Fruit fly (Drosophila melanogaster) whole organism, embryonic: ENCODE measurements around the gene CG31886.

Experiments
- Atf3 ChIP-seq: fragments of 200-800 bp; sonication (Bioruptor generic); optimal IDR thresholded peaks from 3 replicates; lab custom pipeline; 2016; ENCODE audit warnings: missing biosample characterization, missing genetic modification characterization
- Bgb ChIP-seq: fragments of 200-800 bp; sonication (Bioruptor generic); IDR thresholded peaks from 2 replicates; pipeline ENCODE4 v1.3.6; 2022; ENCODE audit warnings: missing biosample characterization, missing genetic modification characterization; ENCODE audit not compliant: partially characterized antibody
- CG10462 ChIP-seq: fragments of 200-800 bp; sonication (Bioruptor generic); optimal IDR thresholded peaks from 2 replicates; lab custom pipeline; 2016; ENCODE audit warnings: missing biosample characterization, missing genetic modification characterization
- CG11723 ChIP-seq: fragments of 200-800 bp; sonication (Bioruptor generic); optimal IDR thresholded peaks from 2 replicates; lab custom pipeline; 2017; ENCODE audit warnings: missing biosample characterization, mild to moderate bottlenecking, missing genetic modification characterization
- CG12391 ChIP-seq: fragments of 200-800 bp; sonication (Bioruptor generic); optimal IDR thresholded peaks from 3 replicates; lab custom pipeline; 2018; ENCODE audit warnings: missing biosample characterization, mild to moderate bottlenecking, missing genetic modification characterization, moderate library complexity
- CG12659 ChIP-seq: fragments of 200-800 bp; sonication (Bioruptor generic); optimal IDR thresholded peaks from 3 replicates; lab custom pipeline; 2017; ENCODE audit warnings: mild to moderate bottlenecking, missing biosample characterization, missing genetic modification reagents, missing genetic modification characterization
- CG13624 ChIP-seq: fragments of 200-800 bp; sonication (Bioruptor generic); optimal IDR thresholded peaks from 2 replicates; lab custom pipeline; 2016; ENCODE audit warnings: missing biosample characterization, missing genetic modification characterization
- CG14667 ChIP-seq: fragments of 200-800 bp; sonication (Bioruptor generic); IDR thresholded peaks from 2 replicates; pipeline ENCODE4 v1.3.6; 2022; ENCODE audit warnings: missing biosample characterization, missing genetic modification characterization
- CG14965 ChIP-seq: fragments of 200-800 bp; sonication (Bioruptor generic); optimal IDR thresholded peaks from 2 replicates; lab custom pipeline; 2016; ENCODE audit warnings: missing biosample characterization, missing genetic modification characterization, borderline replicate concordance
- CG16779 ChIP-seq: fragments of 200-800 bp; sonication (Bioruptor generic); IDR thresholded peaks from 2 replicates; pipeline ENCODE4 v1.3.6; 2022; ENCODE audit warnings: missing biosample characterization, missing genetic modification characterization
- CG17359 ChIP-seq: fragments of 200-800 bp; sonication (Bioruptor generic); optimal IDR thresholded peaks from 3 replicates; lab custom pipeline; 2018; ENCODE audit warnings: missing biosample characterization, mild to moderate bottlenecking, missing genetic modification characterization, moderate library complexity
- CG17385 ChIP-seq: fragments of 200-800 bp; sonication (Bioruptor generic); optimal IDR thresholded peaks from 3 replicates; lab custom pipeline; 2018; ENCODE audit warnings: missing biosample characterization, mild to moderate bottlenecking, missing genetic modification characterization
- CG17912 ChIP-seq: fragments of 200-800 bp; sonication (Bioruptor generic); optimal IDR thresholded peaks from 2 replicates; lab custom pipeline; 2018; ENCODE audit warnings: missing biosample characterization, mild to moderate bottlenecking, missing genetic modification characterization
- CG2120 ChIP-seq: fragments of 200-800 bp; sonication (Bioruptor generic); optimal IDR thresholded peaks from 3 replicates; lab custom pipeline; 2016; ENCODE audit warnings: missing biosample characterization, missing genetic modification characterization
- CG3726 ChIP-seq: fragments of 200-800 bp; sonication (Bioruptor generic); IDR thresholded peaks from 3 replicates; pipeline ENCODE4, ENCODE4 v1.3.6; 2022; ENCODE audit warnings: missing biosample characterization, missing genetic modification characterization
- CG4730 ChIP-seq: fragments of 200-800 bp; sonication (Bioruptor generic); IDR thresholded peaks from 2 replicates; pipeline ENCODE4 v1.3.6; 2022; ENCODE audit warnings: missing biosample characterization, missing genetic modification characterization
- CG7372 ChIP-seq: fragments of 200-800 bp; sonication (Bioruptor generic); IDR thresholded peaks from 2 replicates; pipeline ENCODE4 v1.3.6; 2022; ENCODE audit warnings: missing biosample characterization, missing genetic modification characterization
- CG7928 ChIP-seq: fragments of 200-800 bp; sonication (Bioruptor generic); optimal IDR thresholded peaks from 2 replicates; lab custom pipeline; 2017; ENCODE audit warnings: missing biosample characterization, mild to moderate bottlenecking, missing genetic modification characterization
- Dad ChIP-seq: fragments of 200-800 bp; sonication (Bioruptor generic); optimal IDR thresholded peaks from 3 replicates; lab custom pipeline; 2016; ENCODE audit warnings: missing biosample characterization, missing genetic modification characterization
- Drgx ChIP-seq: fragments of 200-800 bp; sonication (Bioruptor generic); IDR thresholded peaks from 2 replicates; pipeline ENCODE4 v1.3.6; 2022; ENCODE audit warnings: missing biosample characterization, missing genetic modification characterization
- E2f1 ChIP-seq: fragments of 200-800 bp; sonication (Bioruptor generic); IDR thresholded peaks from 2 replicates; pipeline ENCODE4 v1.3.6; 2022; ENCODE audit warnings: missing biosample characterization, missing genetic modification characterization
- E2f2 ChIP-seq: fragments of 200-800 bp; sonication (Bioruptor generic); IDR thresholded peaks from 2 replicates; pipeline ENCODE4 v1.3.6; 2022; ENCODE audit warnings: missing biosample characterization, missing genetic modification characterization
- ERR ChIP-seq: fragments of 200-800 bp; sonication (Bioruptor generic); optimal IDR thresholded peaks from 2 replicates; lab custom pipeline; 2016; ENCODE audit warnings: missing biosample characterization, missing genetic modification characterization
- Eip74EF ChIP-seq, 2 experiments: fragments of 200-800 bp in 1 of 2; fragments of >200 bp in 1 of 2; sonication (Bioruptor generic) in 1 of 2; optimal IDR thresholded peaks; 2 replicates each; lab custom pipeline; 2017 to 2019; ENCODE audit warnings: missing biosample characterization in 2 of 2, missing genetic modification characterization in 2 of 2, mild to moderate bottlenecking in 1 of 2, moderate library complexity in 1 of 2
- HmgZ ChIP-seq: fragments of 200-800 bp; sonication (Bioruptor generic); optimal IDR thresholded peaks from 2 replicates; lab custom pipeline; 2018; ENCODE audit warnings: missing biosample characterization, mild to moderate bottlenecking, missing genetic modification characterization
- Hr39 ChIP-seq: fragments of >200 bp; optimal IDR thresholded peaks from 2 replicates; lab custom pipeline; 2017
- Lpt ChIP-seq: fragments of >200 bp; optimal IDR thresholded peaks from 2 replicates; lab custom pipeline; 2018; ENCODE audit warnings: missing biosample characterization, missing genetic modification characterization
- Mad ChIP-seq: fragments of 200-800 bp; sonication (Bioruptor generic); optimal IDR thresholded peaks from 2 replicates; lab custom pipeline; 2016; ENCODE audit warnings: missing biosample characterization, missing genetic modification characterization
- NK7.1 ChIP-seq: fragments of 200-800 bp; sonication (Bioruptor generic); optimal IDR thresholded peaks from 3 replicates; lab custom pipeline; 2016; ENCODE audit warnings: missing biosample characterization, missing genetic modification characterization
- Oaz ChIP-seq: fragments of 200-800 bp; sonication (Bioruptor generic); IDR thresholded peaks from 2 replicates; pipeline ENCODE4 v1.3.6; 2022; ENCODE audit warnings: missing biosample characterization, missing genetic modification characterization
- PHDP ChIP-seq: fragments of 200-800 bp; sonication (Bioruptor generic); optimal IDR thresholded peaks from 3 replicates; lab custom pipeline; 2018; ENCODE audit warnings: missing biosample characterization, mild to moderate bottlenecking, missing genetic modification characterization, moderate library complexity
- Rfx ChIP-seq: fragments of 200-800 bp; sonication (Bioruptor generic); IDR thresholded peaks from 2 replicates; pipeline ENCODE4 v1.3.6; 2022; ENCODE audit warnings: missing biosample characterization, missing genetic modification characterization
- Taf1 ChIP-seq: fragments of 200-800 bp; sonication (Bioruptor generic); IDR thresholded peaks from 2 replicates; pipeline ENCODE4 v1.3.6; 2022; ENCODE audit warnings: missing biosample characterization, missing genetic modification characterization
- aop ChIP-seq: fragments of 200-800 bp; sonication (Bioruptor generic); IDR thresholded peaks from 2 replicates; pipeline ENCODE4 v1.3.6; 2022; ENCODE audit warnings: missing biosample characterization, missing genetic modification characterization
- az2 ChIP-seq: fragments of 200-800 bp; sonication (Bioruptor generic); optimal IDR thresholded peaks from 3 replicates; lab custom pipeline; 2016; ENCODE audit warnings: missing biosample characterization, missing genetic modification characterization
- bowl ChIP-seq: fragments of 200-800 bp; sonication (Bioruptor generic); IDR thresholded peaks from 2 replicates; pipeline ENCODE4 v1.3.6; 2022; ENCODE audit warnings: missing biosample characterization, missing genetic modification characterization
- br ChIP-seq: fragments of >200 bp; optimal IDR thresholded peaks from 2 replicates; lab custom pipeline; 2017
- cato ChIP-seq: fragments of 200-800 bp; sonication (Bioruptor generic); optimal IDR thresholded peaks from 2 replicates; lab custom pipeline; 2016; ENCODE audit warnings: missing biosample characterization, missing genetic modification characterization, borderline replicate concordance
- croc ChIP-seq: fragments of 200-800 bp; sonication (Bioruptor generic); conservative IDR thresholded peaks from 3 replicates; pipeline ENCODE4 v1.3.6; 2022; ENCODE audit warnings: missing biosample characterization, missing genetic modification characterization
- da ChIP-seq: fragments of 200-800 bp; sonication (Bioruptor generic); optimal IDR thresholded peaks from 2 replicates; lab custom pipeline; 2016; ENCODE audit warnings: missing biosample characterization, missing genetic modification characterization
- exex ChIP-seq: fragments of 200-800 bp; sonication (Bioruptor generic); optimal IDR thresholded peaks from 4 replicates; lab custom pipeline; 2018; ENCODE audit warnings: missing biosample characterization, mild to moderate bottlenecking, missing genetic modification characterization, moderate library complexity
- fd102C ChIP-seq: fragments of 200-800 bp; sonication (Bioruptor generic); optimal IDR thresholded peaks from 2 replicates; lab custom pipeline; 2018; ENCODE audit warnings: missing biosample characterization, mild to moderate bottlenecking, missing genetic modification characterization, moderate library complexity
- fd64A ChIP-seq: fragments of 200-800 bp; sonication (Bioruptor generic); optimal IDR thresholded peaks from 3 replicates; lab custom pipeline; 2018; ENCODE audit warnings: missing biosample characterization, mild to moderate bottlenecking, missing genetic modification characterization
- fd96Cb ChIP-seq: fragments of 200-800 bp; sonication (Bioruptor generic); optimal IDR thresholded peaks from 2 replicates; lab custom pipeline; 2018; ENCODE audit warnings: missing biosample characterization, mild to moderate bottlenecking, missing genetic modification characterization, moderate library complexity
- fru ChIP-seq: fragments of >200 bp; optimal IDR thresholded peaks from 2 replicates; lab custom pipeline; 2017
- gcm ChIP-seq: fragments of 200-800 bp; sonication (Bioruptor generic); optimal IDR thresholded peaks from 2 replicates; lab custom pipeline; 2019; ENCODE audit warnings: missing biosample characterization, mild to moderate bottlenecking, missing genetic modification characterization, moderate library complexity
- knrl ChIP-seq: fragments of 200-800 bp; sonication (Bioruptor generic); IDR thresholded peaks from 3 replicates; pipeline ENCODE4 v1.3.6; 2022; ENCODE audit warnings: missing biosample characterization, missing genetic modification characterization; ENCODE audit not compliant: partially characterized antibody
- pum ChIP-seq: fragments of 200-800 bp; sonication (Bioruptor generic); optimal IDR thresholded peaks from 2 replicates; lab custom pipeline; 2016; ENCODE audit warnings: missing biosample characterization, missing genetic modification characterization
- ro ChIP-seq: fragments of 200-800 bp; sonication (Bioruptor generic); IDR thresholded peaks from 2 replicates; pipeline ENCODE4 v1.3.6; 2022; ENCODE audit warnings: missing biosample characterization, missing genetic modification characterization
- sisA ChIP-seq: fragments of 200-800 bp; sonication (Bioruptor generic); IDR thresholded peaks from 2 replicates; pipeline ENCODE4 v1.3.6; 2022; ENCODE audit warnings: missing biosample characterization, missing genetic modification characterization
- sqz ChIP-seq: fragments of 200-800 bp; sonication (Bioruptor generic); optimal IDR thresholded peaks from 3 replicates; lab custom pipeline; 2018; ENCODE audit warnings: missing biosample characterization, mild to moderate bottlenecking, missing genetic modification characterization
- trem ChIP-seq: fragments of 200-800 bp; optimal IDR thresholded peaks from 3 replicates; lab custom pipeline; 2019; ENCODE audit warnings: missing biosample characterization, mild to moderate bottlenecking, missing genetic modification characterization, moderate library complexity
- wdn ChIP-seq: fragments of 200-800 bp; sonication (Bioruptor generic); IDR thresholded peaks from 2 replicates; pipeline ENCODE4 v1.3.6; 2022; ENCODE audit warnings: missing biosample characterization, missing genetic modification characterization

CG31886 gene

DNA sequence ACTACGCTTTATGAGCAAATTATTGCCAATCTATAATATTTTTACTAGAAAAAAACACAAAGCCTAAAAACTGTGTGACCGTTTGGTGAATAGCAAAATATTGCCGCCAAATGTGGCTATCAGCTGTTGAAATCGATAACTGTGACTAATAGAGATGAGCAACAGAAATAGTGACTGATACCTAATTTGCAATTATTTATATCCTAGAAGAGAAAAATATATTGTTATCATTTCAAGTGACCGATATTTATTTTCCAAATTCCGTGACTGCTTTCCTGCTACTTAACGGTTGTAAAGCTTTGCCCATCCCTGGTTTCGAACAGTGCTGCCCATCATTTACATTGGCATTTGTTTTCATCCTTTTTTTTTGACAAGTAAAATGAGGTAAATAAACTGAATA is 38.4 kb upstream of the CG31886 start, which contains the start of the genes alien and CG18661 (continued):
- TF ChIP-seq Bgb (GFP tag; lab: Robert Waterston, UW) (peak; percentile 40; the same call in 1 of the 2 replicates), trem (tag; lab: Kevin White, UChicago) (peak; percentile 73), CG12659 (GFP tag; lab: Kevin White, UChicago) (peak; percentile 82), bowl (peak; percentile 92), CG11723 (peak; percentile 48), E2f1 (peak; percentile 84), fd96Cb (tag; lab: Kevin White, UChicago) (peak; percentile 90), fd64A (no peak), CG17359 (tag; lab: Kevin White, UChicago) (peak; percentile 57), gcm (GFP tag; lab: Kevin White, UChicago) (peak; percentile 30), fd102C (GFP tag; lab: Kevin White, UChicago) (peak; percentile 48), sisA (GFP tag; lab: Robert Waterston, UW) (peak; percentile 99), da (peak; percentile 30), aop (GFP tag; lab: Robert Waterston, UW) (peak; percentile 94), Eip74EF (GFP tag; optimal IDR thresholded peaks at IDR 0.05; lab: Kevin White, UChicago) (no peak), CG7928 (peak; percentile 91), az2 (GFP tag; lab: Kevin White, UChicago) (peak; percentile 65), cato (GFP tag; lab: Kevin White, UChicago) (peak; percentile 32), br (lab: Kevin White, UChicago) (no peak), Taf1 (GFP tag; lab: Robert Waterston, UW) (peak; percentile 96), E2f2 (GFP tag; lab: Robert Waterston, UW) (peak; percentile 66), knrl (peak; percentile 78), Atf3 (peak; percentile 94), Lpt (GFP tag; lab: Kevin White, UChicago) (no peak), HmgZ (tag; lab: Kevin White, UChicago) (peak; percentile 78), CG17912 (GFP tag; lab: Kevin White, UChicago) (peak; percentile 77), NK7.1 (peak; percentile 46), CG10462 (GFP tag; lab: Kevin White, UChicago) (peak; percentile 72), Hr39 (lab: Kevin White, UChicago) (no peak), CG16779 (GFP tag; lab: Robert Waterston, UW) (peak; percentile 64), wdn (peak; percentile 77), CG13624 (GFP tag; lab: Kevin White, UChicago) (peak; percentile 85), CG14965 (GFP tag; lab: Kevin White, UChicago) (peak; percentile 9), Dad (peak; percentile 59), Rfx (GFP tag; lab: Robert Waterston, UW) (peak; percentile 96), fru (lab: Kevin White, UChicago) (no peak), ERR (GFP tag; lab: Kevin White, UChicago) (peak; percentile 62), pum (GFP tag; lab: Kevin White, UChicago) (peak; percentile 95), CG7372 (peak; percentile 96), CG12391 (tag; lab: Kevin White, UChicago) (peak; percentile 79), croc (GFP tag; lab: Robert Waterston, UW) (peak; percentile 91), PHDP (peak; percentile 72), Mad (peak; percentile 64), CG14667 (GFP tag; lab: Robert Waterston, UW) (peak; percentile 80), ro (GFP tag; lab: Robert Waterston, UW) (peak; percentile 65), CG2120 (peak; percentile 90), Oaz (GFP tag; lab: Robert Waterston, UW) (peak; percentile 95), CG3726 (GFP tag; lab: Robert Waterston, UW) (peak; percentile 95; the same call in 1 of the 3 replicates), sqz (GFP tag; lab: Kevin White, UChicago) (peak; percentile 57), CG17385 (GFP tag; lab: Kevin White, UChicago) (peak; percentile 34), CG4730 (peak; percentile 83), exex (tag; lab: Kevin White, UChicago) (peak; percentile 32), Drgx (GFP tag; lab: Robert Waterston, UW) (peak; percentile 75)
